Worm (Caenorhabditis elegans): Measurements from ENCODE around the gene wdr-60.
"Not testable (repeated sequence)": the region's sequence is repeated elsewhere in the genome, so short reads cannot be mapped to it uniquely, and the experiment has no call there.

ce11 chrIII:4980367-4980766 lies 6.6 kb upstream of the wdr-60 start, which contains the start of gene C27F2.6:
- TF ChIP-seq T22C8.4 (GFP tag; IDR thresholded peaks at IDR 0.05); flt-1 (GFP tag; IDR thresholded peaks at IDR 0.05); tab-1 (GFP tag; IDR thresholded peaks at IDR 0.05); ztf-23 (GFP tag; IDR thresholded peaks at IDR 0.05); med-1 (GFP tag; optimal IDR thresholded peaks at IDR 0.05; ENCODE audit: insufficient read depth): not testable (repeated sequence)

All from whole organism, midembryonic.